Worm (Caenorhabditis elegans): ENCODE data around the gene Y43F4A.4.

Gene Y43F4A.4

ce11 chrIII:13222772-13223171, 22.6 kb upstream of the Y43F4A.4 start, which contains the start of gene Y43F4A.1:
TSS of gene Y43F4A.1 (plus strand) at chrIII:13223072.
- TF ChIP-seq F10E7.11 (tag; optimal IDR thresholded peaks at IDR 0.05) (no peak), madf-10 (tag; optimal IDR thresholded peaks at IDR 0.05) (no peak), snpc-3.4 (tag; optimal IDR thresholded peaks at IDR 0.05) (no peak), ztf-18 (tag; optimal IDR thresholded peaks at IDR 0.05) (no peak), him-1 (tag; optimal IDR thresholded peaks at IDR 0.05) (no peak), B0019.2 (GFP tag; conservative IDR thresholded peaks at IDR 0.05) (no peak), ets-4 (GFP tag; optimal IDR thresholded peaks at IDR 0.05) (no peak), mes-4 (tag; optimal IDR thresholded peaks at IDR 0.05) (no peak), egl-44 (GFP tag; IDR thresholded peaks at IDR 0.05) (no peak), T07F8.4 (tag; optimal IDR thresholded peaks at IDR 0.05) (no peak), akir-1 (GFP tag; optimal IDR thresholded peaks at IDR 0.05) (no peak), sea-2 (GFP tag; IDR thresholded peaks at IDR 0.05) (no peak), snpc-1.1 (tag; optimal IDR thresholded peaks at IDR 0.05; ENCODE audit: insufficient read depth) (no peak), T26A5.8 (tag; optimal IDR thresholded peaks at IDR 0.05) (no peak), atf-7 (tag; optimal IDR thresholded peaks at IDR 0.05) (no peak), chd-7 (tag; optimal IDR thresholded peaks at IDR 0.05) (no peak), nfya-2 (GFP tag; IDR thresholded peaks at IDR 0.05) (no peak), attf-5 (GFP tag; optimal IDR thresholded peaks at IDR 0.05) (no peak)

DNA sequence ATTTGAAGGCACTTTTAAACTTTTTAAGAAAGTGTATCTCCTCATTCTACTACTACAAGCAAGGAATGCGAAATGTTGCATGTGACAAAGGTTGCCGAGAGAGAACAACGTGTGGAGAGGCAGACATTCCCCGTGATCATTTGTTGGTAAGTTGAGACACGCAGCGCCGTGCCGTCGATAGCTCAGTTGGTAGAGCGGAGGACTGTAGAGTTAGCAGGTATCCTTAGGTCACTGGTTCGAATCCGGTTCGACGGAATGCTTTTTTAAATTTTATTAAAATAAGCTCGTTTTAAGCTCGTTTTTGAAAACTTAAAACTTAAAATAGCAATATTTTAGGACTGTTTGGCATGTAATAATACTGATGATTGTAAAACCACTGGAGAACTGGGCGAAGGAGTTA, 21.0 kb upstream of the Y43F4A.4 start:
- peak; percentile 30 for TF ChIP-seq snpc-4 (GFP tag; optimal IDR thresholded peaks at IDR 0.05)
- peak in 1 of 4 experiments; percentile 29 for TF ChIP-seq snpc-4 (tag; optimal IDR thresholded peaks at IDR 0.05)
- TF ChIP-seq egrh-3 (GFP tag; IDR thresholded peaks at IDR 0.05): no peak
- TF ChIP-seq die-1 (tag; optimal IDR thresholded peaks at IDR 0.05): peak; percentile 70
- TF ChIP-seq lin-26 (GFP tag; IDR thresholded peaks at IDR 0.05): peak; percentile 81; the same call in 1 of the 2 replicates
- no peak for TF ChIP-seq K11D2.4 (GFP tag; IDR thresholded peaks at IDR 0.05)
- no peak for TF ChIP-seq unc-130 (GFP tag; optimal IDR thresholded peaks at IDR 0.05)
- TF ChIP-seq atf-7 (tag; optimal IDR thresholded peaks at IDR 0.05): no peak
- no peak for TF ChIP-seq F33H1.4 (GFP tag; IDR thresholded peaks at IDR 0.05)
- TF ChIP-seq tbx-9 (tag; optimal IDR thresholded peaks at IDR 0.05; ENCODE audit: borderline replicate concordance): no peak
- TF ChIP-seq him-1 (tag; optimal IDR thresholded peaks at IDR 0.05): peak; percentile 44
- no peak for TF ChIP-seq F57A8.1 (GFP tag; optimal IDR thresholded peaks at IDR 0.05)
- TF ChIP-seq rpc-1 (optimal IDR thresholded peaks at IDR 0.05): peak; percentile 76
- peak; percentile 80 for TF ChIP-seq rpc-1 (tag; optimal IDR thresholded peaks at IDR 0.05)
- no peak for TF ChIP-seq Y79H2A.3 (GFP tag; conservative IDR thresholded peaks at IDR 0.05)
- 0 out of 2 replicates have a peak, but pooled peaks have one; percentile 42 for TF ChIP-seq nfyb-1 (GFP tag; IDR thresholded peaks at IDR 0.05)
- no peak for TF ChIP-seq F57C9.4 (tag; optimal IDR thresholded peaks at IDR 0.05)
- TF ChIP-seq D2030.7 (GFP tag; IDR thresholded peaks at IDR 0.05): peak; percentile 45; the same call in 1 of the 2 replicates
- no peak for TF ChIP-seq nhr-80 (tag; optimal IDR thresholded peaks at IDR 0.05)
- TF ChIP-seq attf-6 (GFP tag; IDR thresholded peaks at IDR 0.05): no peak
- 0 out of 2 replicates have a peak, but pooled peaks have one; percentile 41 for TF ChIP-seq pbrm-1 (GFP tag; IDR thresholded peaks at IDR 0.05)
- TF ChIP-seq lir-1 (GFP tag; conservative IDR thresholded peaks at IDR 0.05): no peak
- TF ChIP-seq nfya-2 (GFP tag; IDR thresholded peaks at IDR 0.05): no peak
- TF ChIP-seq ets-4 (GFP tag; optimal IDR thresholded peaks at IDR 0.05): no peak
- peak; percentile 19 for TF ChIP-seq lsy-27 (tag; optimal IDR thresholded peaks at IDR 0.05; ENCODE audit: borderline replicate concordance, insufficient read depth)
- TF ChIP-seq sdz-38 (tag; optimal IDR thresholded peaks at IDR 0.05): no peak
- TF ChIP-seq snpc-3.4 (tag; optimal IDR thresholded peaks at IDR 0.05): peak; percentile 25
- TF ChIP-seq nhr-120 (GFP tag; IDR thresholded peaks at IDR 0.05): no peak
- peak; percentile 21 to 22 for TF ChIP-seq rec-8 (tag; optimal IDR thresholded peaks at IDR 0.05)
- no peak for TF ChIP-seq hlh-12 (tag; optimal IDR thresholded peaks at IDR 0.05)
- TF ChIP-seq ztf-18 (tag; optimal IDR thresholded peaks at IDR 0.05): peak; percentile 24
- peak; percentile 61 for TF ChIP-seq hmg-1.2 (GFP tag; IDR thresholded peaks at IDR 0.05)
- TF ChIP-seq tlf-1 (GFP tag; optimal IDR thresholded peaks at IDR 0.05): no peak
- TF ChIP-seq lin-35 (GFP tag; optimal IDR thresholded peaks at IDR 0.05): peak in 1 of 3 experiments; percentile 30
- TF ChIP-seq snpc-1.3 (tag; optimal IDR thresholded peaks at IDR 0.05; ENCODE audit: insufficient read depth): peak; percentile 38
